Worm (Caenorhabditis elegans) whole organism, young adult: Measurements from ENCODE around the gene nhr-290.
A peak's percentile ranks its signal among the peaks of the same experiment; 100 is the strongest.

ENCODE experiments used
- B0019.2 ChIP-seq: fragments of 200-800 bp; sonication (Bioruptor generic); conservative IDR thresholded peaks from 2 replicates; pipeline ENCODE4 v1.3.6; 2022; ENCODE audit warnings: missing genetic modification reagents, missing genetic modification characterization, missing compliant biosample characterization
- C17E4.6 ChIP-seq: fragments of 200-800 bp; sonication (Bioruptor generic); IDR thresholded peaks from 2 replicates; pipeline ENCODE4 v1.3.6; 2022; ENCODE audit warnings: missing genetic modification reagents, missing genetic modification characterization, missing compliant biosample characterization
- D2030.7 ChIP-seq: fragments of 200-800 bp; sonication (Bioruptor generic); IDR thresholded peaks from 2 replicates; pipeline ENCODE4 v1.3.6; 2022; ENCODE audit warnings: missing genetic modification reagents, missing genetic modification characterization, missing compliant biosample characterization
- F23B12.7 ChIP-seq: sonication (generic microtip); optimal IDR thresholded peaks from 2 replicates; lab custom pipeline; 2017; ENCODE audit warnings: missing genetic modification characterization, mild to moderate bottlenecking, missing compliant biosample characterization, antibody characterized with exemption, moderate library complexity; ENCODE audit not compliant: insufficient read depth
- F33H1.4 ChIP-seq: fragments of 200-800 bp; sonication (Bioruptor generic); IDR thresholded peaks from 2 replicates; pipeline ENCODE4 v1.3.6; 2022; ENCODE audit warnings: missing genetic modification reagents, missing genetic modification characterization, missing compliant biosample characterization
- F55B11.4 ChIP-seq: sonication (generic microtip); optimal IDR thresholded peaks from 2 replicates; lab custom pipeline; 2016; ENCODE audit warnings: missing compliant biosample characterization, missing genetic modification characterization, borderline replicate concordance; ENCODE audit not compliant: insufficient read depth
- F57A8.1 ChIP-seq: fragments of 200-800 bp; sonication (Bioruptor generic); optimal IDR thresholded peaks from 2 replicates; lab custom pipeline; 2018; ENCODE audit warnings: mild to moderate bottlenecking, missing genetic modification characterization, moderate library complexity, missing compliant biosample characterization
- F57C9.4 ChIP-seq: sonication (generic microtip); optimal IDR thresholded peaks from 2 replicates; lab custom pipeline; 2017; ENCODE audit warnings: mild to moderate bottlenecking, missing genetic modification characterization, missing compliant biosample characterization
- Y79H2A.3 ChIP-seq: fragments of 200-800 bp; sonication (Bioruptor generic); conservative IDR thresholded peaks from 2 replicates; pipeline ENCODE4 v1.3.6; 2022; ENCODE audit warnings: missing genetic modification reagents, missing genetic modification characterization, missing compliant biosample characterization
- akir-1 ChIP-seq: fragments of 200-800 bp; sonication (Bioruptor generic); optimal IDR thresholded peaks from 2 replicates; lab custom pipeline; 2018; ENCODE audit warnings: mild to moderate bottlenecking, missing genetic modification characterization, moderate library complexity, missing compliant biosample characterization
- aptf-3 ChIP-seq: fragments of 200-800 bp; sonication (Bioruptor generic); IDR thresholded peaks from 2 replicates; pipeline ENCODE4 v1.3.6; 2022; ENCODE audit warnings: missing genetic modification characterization, missing compliant biosample characterization
- attf-6 ChIP-seq: fragments of 200-800 bp; sonication (Bioruptor generic); IDR thresholded peaks from 2 replicates; pipeline ENCODE4 v1.3.6; 2022; ENCODE audit warnings: missing genetic modification reagents, missing genetic modification characterization, missing compliant biosample characterization
- cebp-1 ChIP-seq, 2 experiments: fragments of 200-800 bp in 1 of 2; sonication (Bioruptor generic) in 1 of 2; sonication (generic microtip) in 1 of 2; IDR thresholded peaks in 1 of 2; optimal IDR thresholded peaks in 1 of 2; 2 replicates each; pipeline versions ENCODE4 v1.3.6 to Lab custom; 2017 to 2022; ENCODE audit warnings: missing compliant biosample characterization in 2 of 2, missing genetic modification characterization in 2 of 2, mild to moderate bottlenecking in 1 of 2, missing genetic modification reagents in 1 of 2, moderate library complexity in 1 of 2
- ceh-100 ChIP-seq: fragments of 200-800 bp; sonication (Bioruptor generic); IDR thresholded peaks from 2 replicates; pipeline ENCODE4 v1.3.6; 2022; ENCODE audit warnings: missing genetic modification reagents, missing genetic modification characterization, missing compliant biosample characterization
- ceh-27 ChIP-seq: fragments of 200-800 bp; sonication (Bioruptor generic); optimal IDR thresholded peaks from 2 replicates; lab custom pipeline; 2018; ENCODE audit warnings: mild to moderate bottlenecking, missing genetic modification characterization, moderate library complexity, missing compliant biosample characterization
- die-1 ChIP-seq: sonication (generic microtip); optimal IDR thresholded peaks from 2 replicates; lab custom pipeline; 2016; ENCODE audit warnings: missing genotype, mild to moderate bottlenecking, missing genetic modification characterization, missing compliant biosample characterization
- dox-1 ChIP-seq: fragments of 200-800 bp; sonication (Bioruptor generic); IDR thresholded peaks from 2 replicates; pipeline ENCODE4 v1.3.6; 2022; ENCODE audit warnings: missing genetic modification reagents, missing genetic modification characterization, missing compliant biosample characterization
- dpl-1 ChIP-seq: fragments of 150-350 bp; optimal IDR thresholded peaks from 2 replicates; lab custom pipeline; 2014; ENCODE audit warnings: missing biosample characterization, missing genetic modification reagents, missing genetic modification characterization
- efl-1 ChIP-seq: fragments of 150-350 bp; optimal IDR thresholded peaks from 2 replicates; lab custom pipeline; 2014; ENCODE audit warnings: missing biosample characterization, missing genetic modification reagents, missing genetic modification characterization
- ets-4 ChIP-seq: fragments of 200-800 bp; sonication (Bioruptor generic); optimal IDR thresholded peaks from 2 replicates; lab custom pipeline; 2018; ENCODE audit warnings: mild to moderate bottlenecking, missing genetic modification characterization, missing compliant biosample characterization
- fkh-3 ChIP-seq: sonication (generic microtip); optimal IDR thresholded peaks from 2 replicates; lab custom pipeline; 2016; ENCODE audit warnings: mild to moderate bottlenecking, missing genetic modification characterization, missing compliant biosample characterization
- him-1 ChIP-seq: sonication (generic microtip); optimal IDR thresholded peaks from 2 replicates; lab custom pipeline; 2016; ENCODE audit warnings: missing genotype, missing genetic modification reagents, missing genetic modification characterization, missing compliant biosample characterization
- hmg-1.2 ChIP-seq: fragments of 200-800 bp; sonication (Bioruptor generic); IDR thresholded peaks from 2 replicates; pipeline ENCODE4 v1.3.6; 2022; ENCODE audit warnings: missing genetic modification reagents, missing genetic modification characterization, missing compliant biosample characterization
- let-607 ChIP-seq, 2 experiments: fragments of 200-800 bp in 1 of 2; sonication (Bioruptor generic) in 1 of 2; sonication (generic microtip) in 1 of 2; optimal IDR thresholded peaks; 2 replicates each; lab custom pipeline; 2016 to 2018; ENCODE audit warnings: mild to moderate bottlenecking in 2 of 2, missing compliant biosample characterization in 2 of 2, missing genetic modification characterization in 2 of 2, moderate library complexity in 2 of 2, missing genotype in 1 of 2
- lin-26 ChIP-seq: fragments of 200-800 bp; sonication (Bioruptor generic); IDR thresholded peaks from 2 replicates; pipeline ENCODE4 v1.3.6; 2022; ENCODE audit warnings: missing genetic modification reagents, missing genetic modification characterization, missing compliant biosample characterization
- lin-35 ChIP-seq, 3 experiments: fragments of 150-350 bp in 2 of 3; sonication (generic microtip) in 1 of 3; optimal IDR thresholded peaks; 2 replicates each; lab custom pipeline; 2014 to 2018; ENCODE audit warnings: missing biosample characterization in 3 of 3, missing genetic modification characterization in 3 of 3, missing genetic modification reagents in 3 of 3
- lin-54 ChIP-seq: fragments of 200-800 bp; sonication (Bioruptor generic); optimal IDR thresholded peaks from 2 replicates; lab custom pipeline; 2018; ENCODE audit warnings: mild to moderate bottlenecking, missing genetic modification characterization, missing compliant biosample characterization
- lir-1 ChIP-seq: fragments of 200-800 bp; sonication (Bioruptor generic); conservative IDR thresholded peaks from 2 replicates; pipeline ENCODE4 v1.3.6; 2022; ENCODE audit warnings: missing genetic modification reagents, missing genetic modification characterization, missing compliant biosample characterization
- lsl-1 ChIP-seq: fragments of 200-800 bp; sonication (Bioruptor generic); optimal IDR thresholded peaks from 2 replicates; lab custom pipeline; 2018; ENCODE audit warnings: mild to moderate bottlenecking, missing genetic modification characterization, moderate library complexity, missing compliant biosample characterization
- madf-10 ChIP-seq: sonication (generic microtip); optimal IDR thresholded peaks from 2 replicates; lab custom pipeline; 2016; ENCODE audit warnings: mild to moderate bottlenecking, missing genetic modification characterization, missing compliant biosample characterization
- madf-6 ChIP-seq: fragments of 200-800 bp; sonication (Bioruptor generic); IDR thresholded peaks from 2 replicates; pipeline ENCODE4 v1.3.6; 2022; ENCODE audit warnings: missing genetic modification reagents, missing genetic modification characterization, missing compliant biosample characterization
- mcd-1 ChIP-seq: fragments of 200-800 bp; sonication (Bioruptor generic); IDR thresholded peaks from 2 replicates; pipeline ENCODE4 v1.3.6; 2022; ENCODE audit warnings: missing genetic modification reagents, missing genetic modification characterization, missing compliant biosample characterization
- nfyb-1 ChIP-seq: fragments of 200-800 bp; sonication (Bioruptor generic); IDR thresholded peaks from 2 replicates; pipeline ENCODE4 v1.3.6; 2022; ENCODE audit warnings: missing genetic modification reagents, missing genetic modification characterization, missing compliant biosample characterization
- nhr-120 ChIP-seq: fragments of 200-800 bp; sonication (Bioruptor generic); IDR thresholded peaks from 2 replicates; pipeline ENCODE4 v1.3.6; 2022; ENCODE audit warnings: missing genetic modification characterization, missing compliant biosample characterization
- nhr-179 ChIP-seq: sonication (generic microtip); optimal IDR thresholded peaks from 2 replicates; lab custom pipeline; 2016; ENCODE audit warnings: mild to moderate bottlenecking, missing genetic modification characterization, missing compliant biosample characterization
- nhr-80 ChIP-seq: sonication (generic microtip); optimal IDR thresholded peaks from 2 replicates; lab custom pipeline; 2016; ENCODE audit warnings: missing genetic modification characterization, missing compliant biosample characterization
- pbrm-1 ChIP-seq: fragments of 200-800 bp; sonication (Bioruptor generic); IDR thresholded peaks from 2 replicates; pipeline ENCODE4 v1.3.6; 2022; ENCODE audit warnings: missing genetic modification reagents, missing genetic modification characterization, missing compliant biosample characterization
- snpc-1.1 ChIP-seq: sonication (generic microtip); optimal IDR thresholded peaks from 2 replicates; lab custom pipeline; 2017; ENCODE audit warnings: missing genetic modification characterization, mild to moderate bottlenecking, missing compliant biosample characterization, antibody characterized with exemption, moderate library complexity, missing genotype, missing genetic modification reagents; ENCODE audit not compliant: insufficient read depth
- snpc-4 ChIP-seq, 5 experiments: fragments of 150-350 bp in 1 of 5; sonication (generic microtip) in 4 of 5; optimal IDR thresholded peaks; 2 replicates each; lab custom pipeline; 2014 to 2018; ENCODE audit warnings: missing genetic modification characterization in 5 of 5, missing biosample characterization in 3 of 5, antibody characterized with exemption in 2 of 5, mild to moderate bottlenecking in 2 of 5, missing compliant biosample characterization in 2 of 5, missing genotype in 2 of 5, moderate library complexity in 2 of 5, missing genetic modification reagents in 1 of 5
- sptf-2 ChIP-seq: fragments of 200-800 bp; sonication (Bioruptor generic); optimal IDR thresholded peaks from 2 replicates; lab custom pipeline; 2018; ENCODE audit warnings: mild to moderate bottlenecking, missing genetic modification characterization, missing compliant biosample characterization
- tbp1 ChIP-seq: fragments of 200-800 bp; sonication (Bioruptor generic); optimal IDR thresholded peaks from 2 replicates; lab custom pipeline; 2018; ENCODE audit warnings: mild to moderate bottlenecking, missing genetic modification characterization, missing compliant biosample characterization
- tbx-9 ChIP-seq: sonication (generic microtip); optimal IDR thresholded peaks from 2 replicates; lab custom pipeline; 2016; ENCODE audit warnings: borderline replicate concordance, missing genetic modification characterization, inconsistent platforms, missing compliant biosample characterization
- ztf-18 ChIP-seq: sonication (generic microtip); optimal IDR thresholded peaks from 2 replicates; lab custom pipeline; 2016; ENCODE audit warnings: missing genotype, mild to moderate bottlenecking, missing genetic modification characterization, missing compliant biosample characterization
- ztf-25 ChIP-seq: fragments of 200-800 bp; sonication (Bioruptor generic); IDR thresholded peaks from 2 replicates; pipeline ENCODE4 v1.3.6; 2022; ENCODE audit warnings: missing genetic modification reagents, missing genetic modification characterization, missing compliant biosample characterization
- ztf-26 ChIP-seq: sonication (generic microtip); optimal IDR thresholded peaks from 2 replicates; lab custom pipeline; 2017; ENCODE audit warnings: missing genetic modification characterization, missing compliant biosample characterization
- ztf-28 ChIP-seq: fragments of 200-800 bp; sonication (Bioruptor generic); IDR thresholded peaks from 2 replicates; pipeline ENCODE4 v1.3.6; 2022; ENCODE audit warnings: missing genetic modification reagents, missing genetic modification characterization, missing compliant biosample characterization

The nhr-290 gene

ce11 chrV:2601817-2602216, 27.8 kb downstream of the nhr-290 start (continued):
- TF ChIP-seq ceh-100 (GFP tag; lab: Robert Waterston, UW) (no peak), F57C9.4 (no peak), ztf-25 (peak; percentile 79; the same call in 1 of the 2 replicates), nfyb-1 (GFP tag; lab: Robert Waterston, UW) (0 out of 2 replicates have a peak, but pooled peaks have one; percentile 42), F23B12.7 (tag; lab: Kevin White, UChicago) (no peak), Y79H2A.3 (GFP tag; lab: Robert Waterston, UW) (0 out of 2 replicates have a peak, but pooled peaks have one; percentile 15), snpc-4 (GFP tag; optimal IDR thresholded peaks at IDR 0.05; lab: Kevin White, UChicago) (no peak), snpc-4 (tag; optimal IDR thresholded peaks at IDR 0.05; lab: Kevin White, UChicago) (no peak), B0019.2 (GFP tag; lab: Robert Waterston, UW) (no peak), sptf-2 (GFP tag; lab: Kevin White, UChicago) (no peak), lsl-1 (no peak), ceh-27 (GFP tag; lab: Kevin White, UChicago) (no peak), aptf-3 (GFP tag; lab: Robert Waterston, UW) (no peak), nhr-120 (no peak), hmg-1.2 (GFP tag; lab: Robert Waterston, UW) (no peak), madf-10 (tag; lab: Kevin White, UChicago) (no peak), nhr-179 (tag; lab: Kevin White, UChicago) (no peak), let-607 (tag; optimal IDR thresholded peaks at IDR 0.05; lab: Kevin White, UChicago) (no peak), ets-4 (no peak), pbrm-1 (no peak; the same call in 1 of the 2 replicates), fkh-3 (no peak), ztf-28 (GFP tag; lab: Robert Waterston, UW) (no peak), tbx-9 (tag; lab: Kevin White, UChicago) (no peak), ztf-18 (tag; lab: Kevin White, UChicago) (no peak), cebp-1 (GFP tag; IDR thresholded peaks at IDR 0.05; lab: Robert Waterston, UW) (no peak), cebp-1 (tag; optimal IDR thresholded peaks at IDR 0.05; lab: Kevin White, UChicago) (peak; percentile 4), attf-6 (GFP tag; lab: Robert Waterston, UW) (no peak), ztf-26 (no peak), dox-1 (GFP tag; lab: Robert Waterston, UW) (no peak), efl-1 (GFP tag; lab: Kevin White, UChicago) (no peak)

DNA sequence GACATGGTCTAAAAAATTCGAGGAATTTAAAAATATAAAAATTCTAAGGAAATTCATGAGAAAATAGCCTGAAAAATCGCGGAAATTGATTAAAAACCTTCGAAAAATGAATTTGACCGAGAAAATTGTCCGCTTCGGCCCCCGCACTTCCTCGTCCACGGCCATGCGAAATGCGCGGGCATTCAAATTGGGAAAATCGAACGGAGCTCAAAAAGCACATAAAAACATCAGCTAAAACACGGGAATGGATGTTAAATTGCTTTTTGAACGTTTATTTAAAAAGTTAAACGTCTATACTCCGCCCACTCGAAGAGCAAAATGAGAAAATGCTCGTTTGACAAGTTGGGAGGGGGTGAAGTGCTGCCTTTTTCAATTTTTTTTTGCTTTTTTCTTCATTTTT, 29.1 kb downstream of the nhr-290 start, which contains the start of gene F53E10.6:
F53E10.6 (minus strand) TSS at position 8 of the 400 bp plus-strand sequence.
- peak; percentile 86 for TF ChIP-seq lin-54
- peak; percentile 55; the same call in 1 of the 2 replicates for TF ChIP-seq dox-1 (GFP tag; lab: Robert Waterston, UW)
- TF ChIP-seq madf-6 (GFP tag; lab: Robert Waterston, UW) = peak; percentile 62
- no peak for TF ChIP-seq die-1 (tag; lab: Kevin White, UChicago)
- no peak for TF ChIP-seq F55B11.4 (tag; lab: Kevin White, UChicago)
- TF ChIP-seq dpl-1 (GFP tag; lab: Kevin White, UChicago) = peak; percentile 69
- TF ChIP-seq lin-26 = no peak
- TF ChIP-seq F57A8.1 (GFP tag; lab: Kevin White, UChicago) = no peak
- TF ChIP-seq akir-1 (GFP tag; lab: Kevin White, UChicago) = no peak
- TF ChIP-seq F23B12.7 (tag; lab: Kevin White, UChicago) = peak; percentile 2
- peak in 1 of 3 experiments; percentile 65 for TF ChIP-seq lin-35 (GFP tag; optimal IDR thresholded peaks at IDR 0.05; lab: Kevin White, UChicago)
- TF ChIP-seq mcd-1 (GFP tag; lab: Robert Waterston, UW) = peak; percentile 71
- no peak for TF ChIP-seq nhr-80 (tag; lab: Kevin White, UChicago)
- TF ChIP-seq snpc-1.1 = no peak
- TF ChIP-seq ztf-28 (GFP tag; lab: Robert Waterston, UW) = 0 out of 2 replicates have a peak, but pooled peaks have one; percentile 9
- peak; percentile 38 for TF ChIP-seq F33H1.4 (GFP tag; lab: Robert Waterston, UW)
- peak; percentile 58 for TF ChIP-seq efl-1 (GFP tag; lab: Kevin White, UChicago)
- TF ChIP-seq D2030.7 = 0 out of 2 replicates have a peak, but pooled peaks have one; percentile 23
- TF ChIP-seq lsl-1 = peak; percentile 30
- no peak for TF ChIP-seq him-1 (tag; lab: Kevin White, UChicago)
- no peak for TF ChIP-seq C17E4.6 (GFP tag; lab: Robert Waterston, UW)
- 0 out of 2 replicates have a peak, but pooled peaks have one; percentile 24 for TF ChIP-seq lir-1 (GFP tag; lab: Robert Waterston, UW)
- TF ChIP-seq ceh-27 (GFP tag; lab: Kevin White, UChicago) = peak; percentile 62
- TF ChIP-seq tbp1 (GFP tag; lab: Kevin White, UChicago) = no peak
